Fruit fly (Drosophila melanogaster) S2 (cell line): ENCODE results near the gene CG43307.

Experiments used
- CG8478 ChIP-seq: fragments of >200 bp; optimal IDR thresholded peaks from 2 replicates; lab custom pipeline; 2018
- CTCF ChIP-seq, 2 experiments: fragments of >200 bp; optimal IDR thresholded peaks; 2 replicates each; lab custom pipeline; 2018

DNA sequence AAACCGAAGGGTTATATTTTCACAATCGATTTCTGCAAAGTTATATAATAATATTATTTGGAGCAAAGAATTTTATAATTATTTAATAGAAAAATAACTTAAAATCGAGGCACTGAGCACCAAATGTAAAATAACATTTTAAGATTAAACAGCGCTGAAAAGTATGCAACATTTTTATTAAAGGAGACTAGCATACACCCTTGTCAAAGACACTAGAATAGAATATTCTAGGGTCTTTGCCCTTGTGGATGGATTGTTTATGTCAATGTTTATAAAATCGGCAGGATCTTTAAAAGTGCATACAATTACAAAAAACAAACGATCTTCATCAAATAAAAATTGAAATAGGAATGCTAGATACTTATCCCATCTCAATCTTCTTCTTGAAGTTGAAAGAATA lies 7.3 kb upstream of the CG43307 start:
- TF ChIP-seq CG8478 (lab: Kevin White, UChicago) = no peak
- no peak for TF ChIP-seq CTCF (optimal IDR thresholded peaks at IDR 0.05; lab: Kevin White, UChicago)
